Worm (Caenorhabditis elegans): ENCODE measurements around the gene K03B8.8.
"Not testable (repeated sequence)": the region's sequence is repeated elsewhere in the genome, so short reads cannot be mapped to it uniquely, and the experiment has no call there.

DNA sequence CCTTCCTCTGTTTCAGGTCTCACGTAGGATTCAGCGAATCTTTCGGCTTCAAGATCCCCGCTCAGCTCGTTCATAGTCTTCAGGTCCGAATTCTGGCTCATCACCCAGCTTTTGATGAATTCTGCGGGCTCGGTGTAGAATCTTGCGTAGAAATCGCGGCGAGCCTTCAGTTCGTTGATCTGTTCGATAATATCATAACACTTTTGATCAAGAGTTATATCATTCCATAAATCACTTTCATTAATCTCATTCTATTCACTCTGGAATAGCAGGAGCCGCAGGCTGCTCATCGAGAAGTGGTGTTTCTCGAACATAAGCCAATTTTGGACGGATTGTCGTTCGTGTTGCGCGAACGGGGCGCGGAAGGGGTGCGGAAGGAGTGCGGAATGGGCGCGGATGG lies 15.8 kb downstream of the K03B8.8 start, which contains the start of gene K03B8.4:
- not testable (repeated sequence) for TF ChIP-seq nhr-77, elt-1, ZK546.5, nhr-129, ztf-11, lin-39, skn-1, nhr-6, ceh-82 (tag; optimal IDR thresholded peaks at IDR 0.05)
